Fruit fly (Drosophila melanogaster): ENCODE results near the gene Klp98A.

Gene Klp98A

dm6 chr3R:27581890-27582487 lies 23.0 kb upstream of the Klp98A start, which contains the start of gene wdb (continued):
- TF ChIP-seq mirr (GFP tag; optimal IDR thresholded peaks at IDR 0.05) (peak; percentile 36), nau (GFP tag; optimal IDR thresholded peaks at IDR 0.05) (no peak), CG11398 (GFP tag; optimal IDR thresholded peaks at IDR 0.05) (no peak), pho (GFP tag; optimal IDR thresholded peaks at IDR 0.05) (peak; percentile 63), CG12071 (GFP tag; optimal IDR thresholded peaks at IDR 0.05) (no peak), sima (GFP tag; optimal IDR thresholded peaks at IDR 0.05) (no peak), stwl (tag; optimal IDR thresholded peaks at IDR 0.05) (no peak), Doc3 (GFP tag; IDR thresholded peaks at IDR 0.05; ENCODE audit: partially characterized antibody) (no peak), CG17829 (tag; optimal IDR thresholded peaks at IDR 0.05) (no peak), CG1603 (tag; optimal IDR thresholded peaks at IDR 0.05) (no peak), bsh (GFP tag; optimal IDR thresholded peaks at IDR 0.05) (peak in 1 of 2 experiments; percentile 33)

DNA sequence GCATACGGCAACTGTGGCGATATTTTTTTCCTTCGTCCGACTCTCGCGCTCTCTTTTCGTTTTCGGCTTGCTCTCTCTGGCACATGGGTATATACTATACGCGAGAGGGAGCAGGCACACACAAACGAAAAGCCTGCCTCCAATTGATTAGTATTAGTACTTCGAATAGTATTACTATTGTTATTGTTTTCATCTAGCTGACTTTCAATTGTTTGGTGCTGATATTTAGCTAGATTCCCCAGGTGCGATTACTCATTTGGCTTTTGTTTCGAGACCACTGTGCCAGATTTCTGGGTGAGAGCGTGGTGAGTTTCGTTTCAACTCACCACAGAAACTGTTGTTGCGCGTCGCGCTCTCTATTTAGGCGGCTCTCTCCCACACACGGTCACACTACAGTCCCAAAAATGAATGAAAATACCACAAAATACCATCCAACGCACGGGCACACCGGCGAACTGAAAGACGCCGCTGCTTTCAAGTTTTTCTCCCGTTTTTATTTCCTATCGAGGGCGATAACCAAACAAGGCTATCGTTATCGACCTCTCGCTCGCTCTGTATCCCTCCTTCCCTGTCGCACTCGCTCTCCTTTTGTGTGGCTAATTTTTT lies 22.4 kb upstream of the Klp98A start:
- TF ChIP-seq Atf6 (GFP tag; IDR thresholded peaks at IDR 0.05), result no peak
- peak; percentile 21 for TF ChIP-seq oc (tag; optimal IDR thresholded peaks at IDR 0.05)
- peak; percentile 45 for TF ChIP-seq CG3163 (GFP tag; optimal IDR thresholded peaks at IDR 0.05)
- TF ChIP-seq CG3281 (GFP tag; optimal IDR thresholded peaks at IDR 0.05), result peak; percentile 82
- peak; percentile 10 for TF ChIP-seq ems (GFP tag; optimal IDR thresholded peaks at IDR 0.05)
- peak; percentile 21 for TF ChIP-seq Max (GFP tag; optimal IDR thresholded peaks at IDR 0.05)
- TF ChIP-seq jigr1 (GFP tag; IDR thresholded peaks at IDR 0.05), result no peak
- TF ChIP-seq CG6854 (GFP tag; optimal IDR thresholded peaks at IDR 0.05), result peak; percentile 77
- TF ChIP-seq CG9609 (GFP tag; optimal IDR thresholded peaks at IDR 0.05), result peak; percentile 3
- peak; percentile 63 for TF ChIP-seq NfI (GFP tag; optimal IDR thresholded peaks at IDR 0.05)
- no peak for TF ChIP-seq otp (GFP tag; IDR thresholded peaks at IDR 0.05)
- peak; percentile 67 for TF ChIP-seq CG12155 (GFP tag; optimal IDR thresholded peaks at IDR 0.05)
- TF ChIP-seq CG10979 (tag; optimal IDR thresholded peaks at IDR 0.05), result peak; percentile 51
- TF ChIP-seq CG2116 (GFP tag; optimal IDR thresholded peaks at IDR 0.05), result peak; percentile 53
- TF ChIP-seq ci (GFP tag; IDR thresholded peaks at IDR 0.05), result no peak
- peak; percentile 30 for TF ChIP-seq gro (GFP tag; optimal IDR thresholded peaks at IDR 0.05)
- TF ChIP-seq zf30C (GFP tag; optimal IDR thresholded peaks at IDR 0.05), result peak; percentile 36
- peak; percentile 72 for TF ChIP-seq CG15269 (tag; optimal IDR thresholded peaks at IDR 0.05)
- TF ChIP-seq ab (GFP tag; optimal IDR thresholded peaks at IDR 0.05), result no peak
- no peak for TF ChIP-seq ash1 (GFP tag; optimal IDR thresholded peaks at IDR 0.05)
- no peak for TF ChIP-seq CG11247 (GFP tag; IDR thresholded peaks at IDR 0.05)
- TF ChIP-seq CG8290 (GFP tag; optimal IDR thresholded peaks at IDR 0.05), result no peak
- TF ChIP-seq CG8290 (tag; optimal IDR thresholded peaks at IDR 0.05), result peak in 1 of 2 experiments; percentile 88
- no peak for TF ChIP-seq dimm (GFP tag; IDR thresholded peaks at IDR 0.05)
- TF ChIP-seq en (GFP tag; optimal IDR thresholded peaks at IDR 0.05), result no peak
- TF ChIP-seq Lhr (GFP tag; optimal IDR thresholded peaks at IDR 0.05), result peak; percentile 70
- peak; percentile 96 for TF ChIP-seq pzg (GFP tag; optimal IDR thresholded peaks at IDR 0.05)
- TF ChIP-seq CG14860 (GFP tag; IDR thresholded peaks at IDR 0.05; ENCODE audit: partially characterized antibody), result no peak
- TF ChIP-seq tap (tag; optimal IDR thresholded peaks at IDR 0.05), result peak; percentile 78
- TF ChIP-seq CG2875 (GFP tag; optimal IDR thresholded peaks at IDR 0.05), result peak; percentile 57
- peak; percentile 5 for TF ChIP-seq bcd (GFP tag; optimal IDR thresholded peaks at IDR 0.05)
- no peak for TF ChIP-seq Lim3 (GFP tag; IDR thresholded peaks at IDR 0.05)
- TF ChIP-seq fd102C (GFP tag; optimal IDR thresholded peaks at IDR 0.05), result no peak
- TF ChIP-seq H15 (GFP tag; IDR thresholded peaks at IDR 0.05), result no peak
- TF ChIP-seq CG6272 (GFP tag; IDR thresholded peaks at IDR 0.05), result 0 out of 2 replicates have a peak, but pooled peaks have one; percentile 25
- TF ChIP-seq Blimp-1 (GFP tag; optimal IDR thresholded peaks at IDR 0.05), result peak; percentile 63
- TF ChIP-seq Ada2b (GFP tag; IDR thresholded peaks at IDR 0.05), result no peak
